Fruit fly (Drosophila melanogaster) Kc167 (cell line): ENCODE results near the gene Klp67A.

Experiments used
- Myc ChIP-seq: fragments of >200 bp; optimal IDR thresholded peaks from 2 replicates; lab custom pipeline; 2017; ENCODE audit warnings: missing external identifiers
- Sin3A ChIP-seq: fragments of >200 bp; optimal IDR thresholded peaks from 2 replicates; lab custom pipeline; 2018; ENCODE audit warnings: missing external identifiers
- h ChIP-seq: fragments of >200 bp; optimal IDR thresholded peaks from 3 replicates; lab custom pipeline; 2018; ENCODE audit warnings: missing external identifiers
- insv ChIP-seq: fragments of >200 bp; optimal IDR thresholded peaks from 3 replicates; lab custom pipeline; 2018; ENCODE audit warnings: missing external identifiers
- psq ChIP-seq: fragments of >200 bp; optimal IDR thresholded peaks from 2 replicates; lab custom pipeline; 2017; ENCODE audit warnings: missing external identifiers
- ttk ChIP-seq: sonication (Bioruptor generic); optimal IDR thresholded peaks from 2 replicates; lab custom pipeline; 2017; ENCODE audit warnings: missing external identifiers

The Klp67A gene

dm6 chr3L:9338510-9338909, 28.3 kb downstream of the Klp67A start, which contains the start of gene PGRP-LC:
TSS of gene PGRP-LC (plus strand) at chr3L:9338810.
- TF ChIP-seq psq (lab: Kevin White, UChicago) = no peak
- TF ChIP-seq insv (lab: Kevin White, UChicago) = no peak
- no peak for TF ChIP-seq ttk (lab: Kevin White, UChicago)
- no peak for TF ChIP-seq Sin3A (lab: Kevin White, UChicago)
- no peak for TF ChIP-seq h (lab: Kevin White, UChicago)
- no peak for TF ChIP-seq Myc (lab: Kevin White, UChicago)

- no peak for TF ChIP-seq ttk (lab: Kevin White, UChicago)
- no peak for TF ChIP-seq Myc (lab: Kevin White, UChicago)
- TF ChIP-seq psq (lab: Kevin White, UChicago) = no peak
- TF ChIP-seq Sin3A (lab: Kevin White, UChicago) = no peak
- TF ChIP-seq h (lab: Kevin White, UChicago) = no peak
- no peak for TF ChIP-seq insv (lab: Kevin White, UChicago)
Measured at dm6 chr3L:9337942-9338468, 28.8 kb downstream of the Klp67A start.

dm6 chr3L:9335711-9336110, 31.1 kb downstream of the Klp67A start:
- TF ChIP-seq psq (lab: Kevin White, UChicago) (no peak), ttk (lab: Kevin White, UChicago) (no peak), Sin3A (lab: Kevin White, UChicago) (no peak), Myc (lab: Kevin White, UChicago) (no peak), h (lab: Kevin White, UChicago) (no peak), insv (lab: Kevin White, UChicago) (no peak)

DNA sequence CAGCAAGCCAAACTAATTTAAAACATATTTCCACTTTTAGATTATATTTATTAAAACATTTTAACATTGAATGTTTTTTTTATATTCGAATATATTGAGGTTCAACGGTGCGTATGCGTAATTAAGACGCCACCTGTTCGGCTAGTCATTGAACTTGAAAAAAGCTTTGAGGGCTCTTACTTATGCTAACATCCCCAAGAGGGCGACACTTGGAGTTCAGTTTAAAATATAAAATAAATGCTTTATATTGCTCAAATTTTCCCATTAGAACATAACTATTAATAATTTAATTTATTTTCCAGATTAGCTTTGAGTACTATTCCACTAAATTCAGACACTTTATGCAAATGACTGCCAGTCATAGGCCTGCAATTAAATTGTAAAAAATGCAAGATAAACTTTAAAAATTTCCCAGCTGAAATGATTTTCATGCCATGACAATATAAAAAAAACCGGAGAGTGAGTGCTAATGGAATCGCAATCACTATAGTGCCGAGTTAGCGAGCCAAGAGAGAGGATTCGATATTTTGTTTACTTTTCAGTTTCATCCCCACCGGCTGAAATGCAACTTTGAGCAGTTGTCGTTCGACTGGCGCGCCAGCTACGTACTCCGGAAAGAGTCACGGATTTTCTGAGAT, 33.0 kb downstream of the Klp67A start, which contains the start of gene PGRP-LA:
PGRP-LA (plus strand) TSS at position 588 of the 638 bp plus-strand sequence.
- no peak for TF ChIP-seq psq (lab: Kevin White, UChicago)
- no peak for TF ChIP-seq Myc (lab: Kevin White, UChicago)
- TF ChIP-seq h (lab: Kevin White, UChicago) = no peak
- no peak for TF ChIP-seq insv (lab: Kevin White, UChicago)
- TF ChIP-seq ttk (lab: Kevin White, UChicago) = no peak
- TF ChIP-seq Sin3A (lab: Kevin White, UChicago) = no peak
